Fruit fly (Drosophila melanogaster) whole organism, embryonic: ENCODE measurements around the gene Epp.
A peak's percentile ranks its signal among the peaks of the same experiment; 100 is the strongest.

Experiments used
- Asciz ChIP-seq: fragments of 200-800 bp; sonication (Bioruptor generic); optimal IDR thresholded peaks from 2 replicates; lab custom pipeline; 2017; ENCODE audit warnings: missing biosample characterization, mild to moderate bottlenecking, missing genetic modification characterization, missing genetic modification reagents
- Atf-2 ChIP-seq: fragments of 200-800 bp; sonication (Bioruptor generic); optimal IDR thresholded peaks from 2 replicates; lab custom pipeline; 2016; ENCODE audit warnings: missing biosample characterization, missing genetic modification characterization
- CG10321 ChIP-seq: fragments of 200-800 bp; sonication (Bioruptor generic); IDR thresholded peaks from 2 replicates; pipeline ENCODE4 v1.3.6; 2022; ENCODE audit warnings: missing biosample characterization, missing genetic modification characterization
- CG10462 ChIP-seq: fragments of 200-800 bp; sonication (Bioruptor generic); optimal IDR thresholded peaks from 2 replicates; lab custom pipeline; 2016; ENCODE audit warnings: missing biosample characterization, missing genetic modification characterization
- CG10543 ChIP-seq: fragments of 200-800 bp; sonication (Bioruptor generic); optimal IDR thresholded peaks from 3 replicates; lab custom pipeline; 2017; ENCODE audit warnings: missing biosample characterization, mild to moderate bottlenecking, missing genetic modification characterization, moderate library complexity
- CG12942 ChIP-seq: fragments of 200-800 bp; sonication (Bioruptor generic); optimal IDR thresholded peaks from 3 replicates; lab custom pipeline; 2016; ENCODE audit warnings: missing biosample characterization, missing genetic modification characterization
- CG14667 ChIP-seq: fragments of 200-800 bp; sonication (Bioruptor generic); IDR thresholded peaks from 2 replicates; pipeline ENCODE4 v1.3.6; 2022; ENCODE audit warnings: missing biosample characterization, missing genetic modification characterization
- CG1529 ChIP-seq: fragments of 200-800 bp; sonication (Bioruptor generic); optimal IDR thresholded peaks from 3 replicates; lab custom pipeline; 2018; ENCODE audit warnings: missing biosample characterization, missing genetic modification characterization
- CG15601 ChIP-seq: fragments of 200-800 bp; sonication (Bioruptor generic); optimal IDR thresholded peaks from 3 replicates; lab custom pipeline; 2019; ENCODE audit warnings: missing biosample characterization, mild to moderate bottlenecking, missing genetic modification characterization, moderate library complexity
- CG1603 ChIP-seq: fragments of 200-800 bp; sonication (Bioruptor generic); optimal IDR thresholded peaks from 2 replicates; lab custom pipeline; 2019; ENCODE audit warnings: missing biosample characterization, mild to moderate bottlenecking, missing genetic modification characterization, moderate library complexity
- CG16863 ChIP-seq: fragments of 200-800 bp; sonication (Bioruptor generic); optimal IDR thresholded peaks from 3 replicates; lab custom pipeline; 2016; ENCODE audit warnings: missing biosample characterization, missing genetic modification characterization
- CG17359 ChIP-seq: fragments of 200-800 bp; sonication (Bioruptor generic); optimal IDR thresholded peaks from 3 replicates; lab custom pipeline; 2018; ENCODE audit warnings: missing biosample characterization, mild to moderate bottlenecking, missing genetic modification characterization, moderate library complexity
- CG17361 ChIP-seq: fragments of 200-800 bp; sonication (Bioruptor generic); IDR thresholded peaks from 3 replicates; pipeline ENCODE4 v1.3.6; 2022; ENCODE audit warnings: missing biosample characterization, missing genetic modification characterization
- CG30403 ChIP-seq: fragments of 200-800 bp; sonication (Bioruptor generic); optimal IDR thresholded peaks from 3 replicates; lab custom pipeline; 2016; ENCODE audit warnings: missing biosample characterization, missing genetic modification characterization
- CG32532 ChIP-seq: fragments of 200-800 bp; sonication (Bioruptor generic); IDR thresholded peaks from 2 replicates; pipeline ENCODE4 v1.3.6; 2022; ENCODE audit warnings: missing biosample characterization, missing genetic modification characterization
- CG6813 ChIP-seq: fragments of 200-800 bp; sonication (Bioruptor generic); optimal IDR thresholded peaks from 2 replicates; lab custom pipeline; 2017; ENCODE audit warnings: missing biosample characterization, missing genetic modification characterization, mild to moderate bottlenecking, moderate library complexity, missing genetic modification reagents
- CG7372 ChIP-seq: fragments of 200-800 bp; sonication (Bioruptor generic); IDR thresholded peaks from 2 replicates; pipeline ENCODE4 v1.3.6; 2022; ENCODE audit warnings: missing biosample characterization, missing genetic modification characterization
- CG7556 ChIP-seq: fragments of 200-800 bp; sonication (Bioruptor generic); optimal IDR thresholded peaks from 2 replicates; lab custom pipeline; 2017; ENCODE audit warnings: missing biosample characterization, mild to moderate bottlenecking, missing genetic modification characterization
- CG7839 ChIP-seq: fragments of 200-800 bp; sonication (Bioruptor generic); optimal IDR thresholded peaks from 3 replicates; lab custom pipeline; 2018; ENCODE audit warnings: missing biosample characterization, mild to moderate bottlenecking, missing genetic modification characterization, moderate library complexity
- CG8089 ChIP-seq: fragments of 200-800 bp; sonication (Bioruptor generic); optimal IDR thresholded peaks from 3 replicates; lab custom pipeline; 2016; ENCODE audit warnings: missing biosample characterization, missing genetic modification characterization
- CG9727 ChIP-seq: fragments of 200-800 bp; sonication (Bioruptor generic); optimal IDR thresholded peaks from 3 replicates; lab custom pipeline; 2017; ENCODE audit warnings: missing biosample characterization, mild to moderate bottlenecking, missing genetic modification characterization
- Ets97D ChIP-seq: fragments of 200-800 bp; sonication (Bioruptor generic); optimal IDR thresholded peaks from 3 replicates; lab custom pipeline; 2016; ENCODE audit warnings: missing biosample characterization, missing genetic modification characterization
- H15 ChIP-seq: fragments of 200-800 bp; sonication (Bioruptor generic); IDR thresholded peaks from 3 replicates; pipeline ENCODE4 v1.3.6; 2022; ENCODE audit warnings: missing biosample characterization, missing genetic modification characterization
- HLHmδ ChIP-seq: fragments of 200-800 bp; sonication (Bioruptor generic); optimal IDR thresholded peaks from 2 replicates; lab custom pipeline; 2018; ENCODE audit warnings: missing biosample characterization, mild to moderate bottlenecking, missing genetic modification characterization, moderate library complexity
- MBD-R2 ChIP-seq: fragments of 200-800 bp; sonication (Bioruptor generic); IDR thresholded peaks from 2 replicates; pipeline ENCODE4 v1.3.6; 2022; ENCODE audit warnings: missing biosample characterization, missing genetic modification characterization
- NFAT ChIP-seq: fragments of 200-800 bp; sonication (Bioruptor generic); IDR thresholded peaks from 2 replicates; pipeline ENCODE4 v1.3.6; 2022; ENCODE audit warnings: missing biosample characterization, missing genetic modification characterization
- Nf-YB ChIP-seq: fragments of 200-800 bp; sonication (Bioruptor generic); optimal IDR thresholded peaks from 3 replicates; lab custom pipeline; 2019; ENCODE audit warnings: missing biosample characterization, mild to moderate bottlenecking, missing genetic modification characterization, moderate library complexity
- Nf-YC ChIP-seq: fragments of 200-800 bp; optimal IDR thresholded peaks from 3 replicates; lab custom pipeline; 2019; ENCODE audit warnings: missing biosample characterization, mild to moderate bottlenecking, missing genetic modification characterization, moderate library complexity
- Ravus ChIP-seq: fragments of 200-800 bp; sonication (Bioruptor generic); IDR thresholded peaks from 2 replicates; pipeline ENCODE4 v1.3.6; 2022; ENCODE audit warnings: missing biosample characterization, missing genetic modification characterization
- Six4 ChIP-seq: fragments of 200-800 bp; sonication (Bioruptor generic); optimal IDR thresholded peaks from 2 replicates; lab custom pipeline; 2016; ENCODE audit warnings: missing biosample characterization, missing genetic modification characterization
- Xrp1 ChIP-seq: fragments of 200-800 bp; sonication (Bioruptor generic); IDR thresholded peaks from 2 replicates; pipeline ENCODE4 v1.3.6; 2022; ENCODE audit warnings: missing biosample characterization, missing genetic modification characterization
- aop ChIP-seq: fragments of 200-800 bp; sonication (Bioruptor generic); IDR thresholded peaks from 2 replicates; pipeline ENCODE4 v1.3.6; 2022; ENCODE audit warnings: missing biosample characterization, missing genetic modification characterization
- ash1 ChIP-seq: fragments of 200-800 bp; sonication (Bioruptor generic); optimal IDR thresholded peaks from 2 replicates; lab custom pipeline; 2018; ENCODE audit warnings: missing biosample characterization, mild to moderate bottlenecking, missing genetic modification characterization
- bab2 ChIP-seq: fragments of 200-800 bp; sonication (Bioruptor generic); optimal IDR thresholded peaks from 2 replicates; lab custom pipeline; 2016; ENCODE audit warnings: missing biosample characterization, missing genetic modification characterization
- chinmo ChIP-seq: fragments of 200-800 bp; sonication (Bioruptor generic); IDR thresholded peaks from 4 replicates; pipeline ENCODE4 v1.3.6; 2022; ENCODE audit warnings: missing biosample characterization, missing genetic modification characterization; ENCODE audit not compliant: partially characterized antibody
- chm ChIP-seq: fragments of 200-800 bp; sonication (Bioruptor generic); IDR thresholded peaks from 2 replicates; pipeline ENCODE4 v1.3.6; 2022; ENCODE audit warnings: missing biosample characterization, missing genetic modification characterization
- dmrt11E ChIP-seq: fragments of 200-800 bp; sonication (Bioruptor generic); optimal IDR thresholded peaks from 3 replicates; lab custom pipeline; 2018; ENCODE audit warnings: missing biosample characterization, mild to moderate bottlenecking, missing genetic modification characterization, moderate library complexity
- en ChIP-seq: fragments of 200-800 bp; sonication (Bioruptor generic); optimal IDR thresholded peaks from 2 replicates; lab custom pipeline; 2016; ENCODE audit warnings: missing biosample characterization, missing genetic modification characterization
- fu2 ChIP-seq: fragments of 200-800 bp; sonication (Bioruptor generic); optimal IDR thresholded peaks from 2 replicates; lab custom pipeline; 2016; ENCODE audit warnings: missing biosample characterization, missing genetic modification characterization
- gro ChIP-seq: fragments of 200-800 bp; sonication (Bioruptor generic); optimal IDR thresholded peaks from 2 replicates; lab custom pipeline; 2016; ENCODE audit warnings: missing biosample characterization, missing genetic modification characterization
- jing ChIP-seq: fragments of 200-800 bp; sonication (Bioruptor generic); optimal IDR thresholded peaks from 2 replicates; lab custom pipeline; 2018; ENCODE audit warnings: missing biosample characterization, mild to moderate bottlenecking, missing genetic modification characterization
- klu ChIP-seq: fragments of 200-800 bp; sonication (Bioruptor generic); IDR thresholded peaks from 2 replicates; pipeline ENCODE4 v1.3.6; 2022; ENCODE audit warnings: missing biosample characterization, missing genetic modification characterization
- lbe ChIP-seq: fragments of 200-800 bp; sonication (Bioruptor generic); optimal IDR thresholded peaks from 2 replicates; lab custom pipeline; 2016; ENCODE audit warnings: missing biosample characterization, mild to moderate bottlenecking, missing genetic modification characterization
- mirr ChIP-seq: fragments of 200-800 bp; sonication (Bioruptor generic); optimal IDR thresholded peaks from 3 replicates; lab custom pipeline; 2018; ENCODE audit warnings: missing biosample characterization, mild to moderate bottlenecking, missing genetic modification characterization
- peb ChIP-seq: fragments of 200-800 bp; sonication (Bioruptor generic); IDR thresholded peaks from 2 replicates; pipeline ENCODE4 v1.3.6; 2022; ENCODE audit warnings: missing biosample characterization, missing genetic modification characterization
- row ChIP-seq: fragments of 200-800 bp; sonication (Bioruptor generic); IDR thresholded peaks from 3 replicates; pipeline ENCODE4 v1.3.6; 2022; ENCODE audit warnings: missing biosample characterization, missing genetic modification characterization
- so ChIP-seq: fragments of 200-800 bp; sonication (Bioruptor generic); IDR thresholded peaks from 3 replicates; pipeline ENCODE4 v1.3.6; 2022; ENCODE audit warnings: missing biosample characterization, missing genetic modification characterization
- tll ChIP-seq, 2 experiments: fragments of 200-800 bp in 1 of 2; fragments of >200 bp in 1 of 2; sonication (Bioruptor generic) in 1 of 2; optimal IDR thresholded peaks; 2 replicates each; lab custom pipeline; 2017 to 2019; ENCODE audit warnings: missing biosample characterization in 2 of 2, missing genetic modification characterization in 2 of 2, mild to moderate bottlenecking in 1 of 2, moderate library complexity in 1 of 2
- toy ChIP-seq: fragments of 200-800 bp; sonication (Bioruptor generic); IDR thresholded peaks from 2 replicates; pipeline ENCODE4 v1.3.6; 2022; ENCODE audit warnings: missing biosample characterization, missing genetic modification characterization

Epp gene

DNA sequence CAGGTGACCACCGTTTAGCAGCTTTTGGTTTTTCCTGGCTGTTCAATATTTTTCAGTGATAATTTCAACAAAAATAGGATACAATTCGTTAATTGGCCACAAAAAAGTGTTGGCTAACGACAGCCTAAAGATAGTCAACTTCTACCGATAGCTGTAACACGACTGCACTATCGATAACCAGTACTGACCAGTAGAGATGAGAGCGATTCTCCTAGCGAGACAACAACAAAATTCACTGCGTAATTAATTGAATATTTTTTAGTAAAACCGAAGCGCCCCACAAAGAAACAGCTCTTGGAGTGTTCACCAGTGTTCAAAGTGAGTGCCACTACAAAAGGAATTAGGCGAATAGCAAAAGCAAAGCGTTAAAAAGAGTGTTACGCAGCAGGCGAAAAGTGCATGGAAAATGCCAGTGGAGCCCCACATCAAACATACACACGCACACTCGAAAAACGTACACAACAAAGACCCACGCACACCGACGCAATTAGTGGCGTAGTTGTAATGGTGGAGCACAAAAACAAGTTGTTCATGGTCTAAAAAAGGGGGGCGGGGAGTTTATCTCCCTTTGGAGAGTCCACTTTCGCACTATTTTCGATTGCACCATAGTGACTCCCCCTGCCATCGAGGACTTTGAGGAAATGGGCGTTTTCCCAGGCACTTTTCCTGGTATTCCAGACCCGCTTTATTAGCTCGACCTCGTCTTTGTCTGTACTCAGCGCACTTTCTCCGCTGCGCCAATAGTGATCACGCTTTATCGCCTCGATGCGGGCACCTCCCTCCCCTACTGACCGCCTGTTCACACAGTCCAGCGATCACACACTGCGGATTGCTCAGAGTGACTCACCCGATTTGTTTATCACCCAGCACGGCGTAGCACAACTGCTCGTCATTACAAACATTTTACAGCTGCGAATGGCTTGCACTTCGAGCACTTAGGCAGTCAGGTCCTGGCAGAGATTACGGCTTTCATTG lies at the start of gene Epp, which contains the start of gene Rab7 (continued):
- peak; percentile 28 for TF ChIP-seq CG10543 (GFP tag; lab: Kevin White, UChicago)
- no peak for TF ChIP-seq toy
- TF ChIP-seq CG17359 (tag; lab: Kevin White, UChicago): no peak
- peak; percentile 46; the same call in 1 of the 2 replicates for TF ChIP-seq CG10321 (GFP tag; lab: Robert Waterston, UW)
- TF ChIP-seq CG7556: no peak
- TF ChIP-seq CG7839: no peak
- no peak for TF ChIP-seq Atf-2
- peak; percentile 73 for TF ChIP-seq Ets97D (GFP tag; lab: Kevin White, UChicago)
- no peak for TF ChIP-seq so (GFP tag; lab: Robert Waterston, UW)
- TF ChIP-seq chinmo (GFP tag; lab: Robert Waterston, UW): peak; percentile 96
- no peak for TF ChIP-seq klu
- no peak for TF ChIP-seq HLHmδ (GFP tag; lab: Kevin White, UChicago)
- peak; percentile 29; the same call in 1 of the 2 replicates for TF ChIP-seq CG32532
- TF ChIP-seq aop (GFP tag; lab: Robert Waterston, UW): no peak
- peak; percentile 29 for TF ChIP-seq ash1
- TF ChIP-seq CG1603 (tag; lab: Kevin White, UChicago): peak; percentile 71
- no peak for TF ChIP-seq CG14667 (GFP tag; lab: Robert Waterston, UW)
- peak; percentile 17 for TF ChIP-seq mirr (GFP tag; lab: Kevin White, UChicago)
- no peak for TF ChIP-seq en (GFP tag; lab: Kevin White, UChicago)
- TF ChIP-seq Xrp1 (GFP tag; lab: Robert Waterston, UW): 0 out of 2 replicates have a peak, but pooled peaks have one; percentile 24
- peak; percentile 50; the same call in 2 of the 3 replicates for TF ChIP-seq CG17361 (GFP tag; lab: Robert Waterston, UW)
- peak; percentile 84 for TF ChIP-seq MBD-R2 (GFP tag; lab: Robert Waterston, UW)
- no peak for TF ChIP-seq CG1529 (GFP tag; lab: Kevin White, UChicago)
- TF ChIP-seq lbe (GFP tag; lab: Kevin White, UChicago): peak; percentile 56
- TF ChIP-seq CG15601 (tag; lab: Kevin White, UChicago): peak; percentile 28
- peak; percentile 55 for TF ChIP-seq fu2
- no peak for TF ChIP-seq Six4 (GFP tag; lab: Kevin White, UChicago)
- TF ChIP-seq peb: no peak
- no peak for TF ChIP-seq jing (GFP tag; lab: Kevin White, UChicago)
- no peak for TF ChIP-seq Asciz (GFP tag; lab: Kevin White, UChicago)
- TF ChIP-seq tll (GFP tag; optimal IDR thresholded peaks at IDR 0.05; lab: Kevin White, UChicago): peak in 1 of 2 experiments; percentile 0
- peak; percentile 58; the same call in 1 of the 2 replicates for TF ChIP-seq chm (GFP tag; lab: Robert Waterston, UW)
- TF ChIP-seq Nf-YC (tag; lab: Kevin White, UChicago): peak; percentile 80
- TF ChIP-seq gro: peak; percentile 78
- no peak for TF ChIP-seq H15 (GFP tag; lab: Robert Waterston, UW)
- peak; percentile 15 for TF ChIP-seq bab2 (GFP tag; lab: Kevin White, UChicago)
- TF ChIP-seq CG7372 (GFP tag; lab: Robert Waterston, UW): 0 out of 2 replicates have a peak, but pooled peaks have one; percentile 27
- TF ChIP-seq CG6813 (GFP tag; lab: Kevin White, UChicago): no peak
- TF ChIP-seq dmrt11E (tag; lab: Kevin White, UChicago): no peak
- no peak for TF ChIP-seq CG10462 (GFP tag; lab: Kevin White, UChicago)
- TF ChIP-seq Ravus (GFP tag; lab: Robert Waterston, UW): no peak
- no peak for TF ChIP-seq CG9727 (GFP tag; lab: Kevin White, UChicago)
- peak; percentile 45 for TF ChIP-seq Nf-YB
- TF ChIP-seq NFAT (GFP tag; lab: Robert Waterston, UW): peak; percentile 66; the same call in 1 of the 2 replicates
- peak; percentile 32 for TF ChIP-seq CG30403
- TF ChIP-seq CG16863 (GFP tag; lab: Kevin White, UChicago): peak; percentile 36
- no peak for TF ChIP-seq CG8089 (GFP tag; lab: Kevin White, UChicago)
- TF ChIP-seq CG12942 (GFP tag; lab: Kevin White, UChicago): peak; percentile 41
- peak; percentile 25; the same call in 2 of the 3 replicates for TF ChIP-seq row (GFP tag; lab: Robert Waterston, UW)
